Worm (Caenorhabditis elegans): Measurements from ENCODE around the gene K09C4.5.

- TF ChIP-seq unc-62 (GFP tag; optimal IDR thresholded peaks at IDR 0.05) (no peak), nhr-237 (tag; optimal IDR thresholded peaks at IDR 0.05) (no peak), lin-15B (tag; optimal IDR thresholded peaks at IDR 0.05) (no peak), fkh-10 (GFP tag; optimal IDR thresholded peaks at IDR 0.05) (no peak), lin-39 (tag; optimal IDR thresholded peaks at IDR 0.05) (no peak), nhr-12 (tag; optimal IDR thresholded peaks at IDR 0.05) (no peak), hmg-11 (tag; optimal IDR thresholded peaks at IDR 0.05) (no peak), nhr-11 (tag; optimal IDR thresholded peaks at IDR 0.05) (no peak), zag-1 (tag; optimal IDR thresholded peaks at IDR 0.05) (no peak), daf-12 (tag; optimal IDR thresholded peaks at IDR 0.05) (no peak), ztf-4 (tag; optimal IDR thresholded peaks at IDR 0.05) (no peak), snpc-4 (tag; optimal IDR thresholded peaks at IDR 0.05) (no peak), fos-1 (tag; optimal IDR thresholded peaks at IDR 0.05) (no peak), egl-27 (tag; optimal IDR thresholded peaks at IDR 0.05) (no peak)
These were observed 31.5 kb downstream of the K09C4.5 start for ce11 chrX:3313939-3314338.
